Fruit fly (Drosophila melanogaster) S2 (cell line): ENCODE results near the gene fy.

Experiments
- CG8478 ChIP-seq: fragments of >200 bp; optimal IDR thresholded peaks from 2 replicates; lab custom pipeline; 2018
- CTCF ChIP-seq, 2 experiments: fragments of >200 bp; optimal IDR thresholded peaks; 2 replicates each; lab custom pipeline; 2018

DNA sequence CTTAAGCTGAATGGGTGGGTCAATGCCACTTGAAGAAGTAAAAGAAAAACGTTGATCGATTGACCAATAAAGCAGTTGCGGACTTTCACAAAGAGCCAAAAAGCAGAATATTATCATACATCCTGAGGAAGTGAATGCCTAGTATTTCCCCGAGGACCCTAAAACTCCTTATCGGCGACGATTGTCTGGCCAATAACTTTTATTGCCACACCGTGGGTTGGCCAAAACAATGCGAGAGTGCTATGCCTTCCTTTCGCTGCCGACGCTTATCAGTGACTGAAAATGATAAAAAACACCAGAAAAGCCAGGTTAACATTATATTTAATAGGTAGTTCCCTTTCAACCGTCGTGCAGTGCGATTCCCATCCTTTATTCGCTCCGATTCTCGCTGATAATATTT lies 51.2 kb downstream of the fy start, which contains the start of gene Mur29B:
- TF ChIP-seq CG8478 (lab: Kevin White, UChicago) (no peak), CTCF (optimal IDR thresholded peaks at IDR 0.05; lab: Kevin White, UChicago) (no peak)
